Fruit fly (Drosophila melanogaster) whole organism, wandering third instar larva: ENCODE measurements around the gene kra.

Experiments
- CG32264 ChIP-seq: fragments of 200-800 bp; sonication (Bioruptor generic); optimal IDR thresholded peaks from 2 replicates; lab custom pipeline; 2016; ENCODE audit warnings: missing biosample characterization, missing genetic modification characterization
- CG9705 ChIP-seq: fragments of 200-800 bp; sonication (Bioruptor generic); optimal IDR thresholded peaks from 2 replicates; lab custom pipeline; 2018; ENCODE audit warnings: missing biosample characterization, mild to moderate bottlenecking, missing genetic modification characterization
- CrebA ChIP-seq: fragments of 200-800 bp; sonication (Bioruptor generic); optimal IDR thresholded peaks from 2 replicates; lab custom pipeline; 2016; ENCODE audit warnings: missing biosample characterization, mild to moderate bottlenecking, missing genetic modification characterization, borderline replicate concordance
- Dif ChIP-seq: fragments of 200-275, 200-300 bp; sonication (Bioruptor generic); optimal IDR thresholded peaks from 2 replicates; lab custom pipeline; 2018; ENCODE audit warnings: missing biosample characterization, missing genetic modification characterization; ENCODE audit not compliant: partially characterized antibody
- HLH106 ChIP-seq: fragments of 200-800 bp; optimal IDR thresholded peaks from 3 replicates; lab custom pipeline; 2019; ENCODE audit warnings: missing biosample characterization, mild to moderate bottlenecking, missing genetic modification characterization, moderate library complexity
- Hnf4 ChIP-seq: fragments of 200-800 bp; sonication (Bioruptor generic); optimal IDR thresholded peaks from 2 replicates; lab custom pipeline; 2016; ENCODE audit warnings: missing biosample characterization, mild to moderate bottlenecking, missing genetic modification characterization
- Hr78 ChIP-seq: fragments of >200 bp; optimal IDR thresholded peaks from 2 replicates; lab custom pipeline; 2017; ENCODE audit warnings: missing biosample characterization, missing genetic modification characterization
- Hr83 ChIP-seq: fragments of 200-300 bp; sonication (Bioruptor generic); optimal IDR thresholded peaks from 2 replicates; lab custom pipeline; 2016; ENCODE audit warnings: missing biosample characterization, mild to moderate bottlenecking, missing genetic modification characterization, moderate library complexity; ENCODE audit not compliant: poor library complexity, severe bottlenecking
- N ChIP-seq: fragments of >200 bp; optimal IDR thresholded peaks from 2 replicates; lab custom pipeline; 2018; ENCODE audit warnings: missing biosample characterization, missing external identifiers, missing genetic modification characterization
- OdsH ChIP-seq: fragments of 200-800 bp; sonication (Bioruptor generic); optimal IDR thresholded peaks from 2 replicates; lab custom pipeline; 2016; ENCODE audit warnings: missing biosample characterization, mild to moderate bottlenecking, missing genetic modification characterization
- Rel ChIP-seq, 2 experiments: fragments of 200-800 bp; sonication (Bioruptor generic) in 1 of 2; optimal IDR thresholded peaks; 2 replicates in 1 of 2; 3 replicates in 1 of 2; lab custom pipeline; 2016 to 2019; ENCODE audit warnings: mild to moderate bottlenecking in 2 of 2, missing biosample characterization in 2 of 2, missing genetic modification characterization in 2 of 2, moderate library complexity in 1 of 2
- Sp1 ChIP-seq: fragments of 200-800 bp; sonication (Bioruptor generic); optimal IDR thresholded peaks from 3 replicates; lab custom pipeline; 2019; ENCODE audit warnings: missing biosample characterization, mild to moderate bottlenecking, missing genetic modification characterization, moderate library complexity
- Vsx2 ChIP-seq: fragments of 200-300, 225-300 bp; sonication (Bioruptor generic); optimal IDR thresholded peaks from 2 replicates; lab custom pipeline; 2018; ENCODE audit warnings: missing biosample characterization, missing genetic modification characterization; ENCODE audit not compliant: partially characterized antibody
- br ChIP-seq: fragments of 200-800 bp; sonication (Bioruptor generic); optimal IDR thresholded peaks from 2 replicates; lab custom pipeline; 2016; ENCODE audit warnings: missing biosample characterization, missing genetic modification characterization
- dl ChIP-seq, 2 experiments: fragments of 175-275, 200-275 bp in 1 of 2; fragments of 200-275 bp in 1 of 2; sonication (Bioruptor generic); optimal IDR thresholded peaks; lab custom pipeline; 2018; ENCODE audit warnings: mild to moderate bottlenecking in 2 of 2, missing biosample characterization in 2 of 2, missing genetic modification characterization in 2 of 2, moderate library complexity in 2 of 2; ENCODE audit not compliant: partially characterized antibody in 2 of 2, insufficient read depth in 1 of 2
- dmrt93B ChIP-seq: fragments of 200-800 bp; sonication (Bioruptor generic); optimal IDR thresholded peaks from 2 replicates; lab custom pipeline; 2018; ENCODE audit warnings: missing biosample characterization, mild to moderate bottlenecking, missing genetic modification characterization
- dsf ChIP-seq: sonication (Bioruptor generic); optimal IDR thresholded peaks from 2 replicates; lab custom pipeline; 2016; ENCODE audit warnings: missing biosample characterization, missing genetic modification characterization, borderline replicate concordance
- ey ChIP-seq: fragments of 200-800 bp; sonication (Bioruptor generic); optimal IDR thresholded peaks from 2 replicates; lab custom pipeline; 2016; ENCODE audit warnings: missing biosample characterization, missing genetic modification characterization
- foxo ChIP-seq, 2 experiments: fragments of 200-800 bp; sonication (Bioruptor generic); optimal IDR thresholded peaks; 2 replicates in 1 of 2; 3 replicates in 1 of 2; lab custom pipeline; 2016 to 2017; ENCODE audit warnings: missing biosample characterization in 2 of 2, missing genetic modification characterization in 2 of 2
- fru ChIP-seq: fragments of 200-800 bp; sonication (Bioruptor generic); optimal IDR thresholded peaks from 3 replicates; lab custom pipeline; 2016; ENCODE audit warnings: missing biosample characterization, mild to moderate bottlenecking, missing genetic modification characterization
- h ChIP-seq: fragments of 200-800 bp; sonication (Bioruptor generic); optimal IDR thresholded peaks from 3 replicates; lab custom pipeline; 2016; ENCODE audit warnings: missing biosample characterization, mild to moderate bottlenecking, missing genetic modification characterization
- lola ChIP-seq: fragments of >200 bp; optimal IDR thresholded peaks from 2 replicates; lab custom pipeline; 2017; ENCODE audit warnings: missing biosample characterization, missing genetic modification characterization
- rgr ChIP-seq: fragments of 200-800 bp; sonication (Bioruptor generic); optimal IDR thresholded peaks from 3 replicates; lab custom pipeline; 2016; ENCODE audit warnings: missing biosample characterization, mild to moderate bottlenecking, missing genetic modification characterization
- sv ChIP-seq: fragments of 200-800 bp; sonication (Bioruptor generic); optimal IDR thresholded peaks from 3 replicates; lab custom pipeline; 2016; ENCODE audit warnings: missing biosample characterization, missing genetic modification characterization
- usp ChIP-seq: fragments of >200 bp; optimal IDR thresholded peaks from 2 replicates; lab custom pipeline; 2017; ENCODE audit warnings: missing biosample characterization, missing genetic modification characterization
- woc ChIP-seq: sonication (Bioruptor generic); optimal IDR thresholded peaks from 2 replicates; lab custom pipeline; 2016; ENCODE audit warnings: missing biosample characterization, mild to moderate bottlenecking, missing genetic modification characterization

The kra gene

dm6 chr3R:5565623-5566022, 35.3 kb downstream of the kra start (continued):
- no peak for TF ChIP-seq woc (GFP tag; lab: Kevin White, UChicago)
- TF ChIP-seq, all 38 proteins: peak for 14

- no peak for TF ChIP-seq dmrt93B
- no peak for TF ChIP-seq Rel (GFP tag; optimal IDR thresholded peaks at IDR 0.05; lab: Kevin White, UChicago)
- TF ChIP-seq Rel (tag; optimal IDR thresholded peaks at IDR 0.05; lab: Kevin White, UChicago) = peak; percentile 88
- no peak for TF ChIP-seq N (GFP tag; lab: Kevin White, UChicago)
- TF ChIP-seq usp (GFP tag; lab: Kevin White, UChicago) = no peak
- TF ChIP-seq dsf = no peak
These were observed 36.2 kb downstream of the kra start, which contains the start of the genes CG14671 and CG12746 for dm6 chr3R:5564775-5565190. Gene CG14671, minus strand, starts transcription at chr3R:5564815. Gene CG12746, plus strand, starts transcription at chr3R:5564865.

dm6 chr3R:5563420-5563819, 37.5 kb downstream of the kra start, which contains the start of gene Pi4KIIalpha:
Gene Pi4KIIalpha, minus strand, starts transcription at chr3R:5563652.
- no peak for TF ChIP-seq dmrt93B
- TF ChIP-seq Rel (GFP tag; optimal IDR thresholded peaks at IDR 0.05; lab: Kevin White, UChicago) = no peak
- peak; percentile 41 for TF ChIP-seq Rel (tag; optimal IDR thresholded peaks at IDR 0.05; lab: Kevin White, UChicago)

dm6 chr3R:5562956-5563355, 38.0 kb downstream of the kra start:
- TF ChIP-seq Hnf4 = no peak
- TF ChIP-seq, all 38 proteins: peak for 0

dm6 chr3R:5554852-5555251, 46.1 kb downstream of the kra start, which contains the start of gene Snm1:
Gene Snm1, plus strand, starts transcription at chr3R:5555084.
- TF ChIP-seq br (GFP tag; lab: Kevin White, UChicago) (no peak), CrebA (GFP tag; lab: Kevin White, UChicago) (no peak), h (GFP tag; lab: Kevin White, UChicago) (no peak), sv (GFP tag; lab: Kevin White, UChicago) (no peak), Dif (GFP tag; lab: Kevin White, UChicago) (peak; percentile 71), HLH106 (tag; lab: Kevin White, UChicago) (no peak), Vsx2 (GFP tag; lab: Kevin White, UChicago) (peak; percentile 91), Sp1 (GFP tag; lab: Kevin White, UChicago) (no peak)

dm6 chr3R:5554082-5554481, 46.9 kb downstream of the kra start, which contains the start of gene Pcmt:
Gene Pcmt, minus strand, starts transcription at chr3R:5554316.
- TF ChIP-seq CG9705 (GFP tag; lab: Kevin White, UChicago) (no peak), Rel (GFP tag; optimal IDR thresholded peaks at IDR 0.05; lab: Kevin White, UChicago) (no peak), Rel (tag; optimal IDR thresholded peaks at IDR 0.05; lab: Kevin White, UChicago) (no peak), fru (GFP tag; lab: Kevin White, UChicago) (no peak), lola (GFP tag; lab: Kevin White, UChicago) (no peak), Vsx2 (GFP tag; lab: Kevin White, UChicago) (no peak), rgr (no peak), Hr78 (GFP tag; lab: Kevin White, UChicago) (no peak), dsf (no peak), dl (GFP tag; optimal IDR thresholded peaks at IDR 0.05; lab: Kevin White, UChicago; ENCODE audit: insufficient read depth in 1 of 2, partially characterized antibody in 2 of 2) (no peak), OdsH (no peak), Hr83 (GFP tag; lab: Kevin White, UChicago) (no peak), CG32264 (GFP tag; lab: Kevin White, UChicago) (no peak), ey (GFP tag; lab: Kevin White, UChicago) (no peak)
- TF ChIP-seq, all 38 proteins: peak for 0

- TF ChIP-seq Hr78 (GFP tag; lab: Kevin White, UChicago) = no peak
- TF ChIP-seq OdsH = no peak
- TF ChIP-seq fru (GFP tag; lab: Kevin White, UChicago) = no peak
- no peak for TF ChIP-seq foxo (GFP tag; optimal IDR thresholded peaks at IDR 0.05; lab: Kevin White, UChicago)
- no peak for TF ChIP-seq dmrt93B
- TF ChIP-seq CG32264 (GFP tag; lab: Kevin White, UChicago) = no peak
- no peak for TF ChIP-seq dsf
- no peak for TF ChIP-seq Rel (GFP tag; optimal IDR thresholded peaks at IDR 0.05; lab: Kevin White, UChicago)
- TF ChIP-seq Rel (tag; optimal IDR thresholded peaks at IDR 0.05; lab: Kevin White, UChicago) = no peak
- TF ChIP-seq N (GFP tag; lab: Kevin White, UChicago) = no peak
- no peak for TF ChIP-seq Vsx2 (GFP tag; lab: Kevin White, UChicago)
- TF ChIP-seq, all 38 proteins: peak for 0
These were observed 49.3 kb downstream of the kra start for dm6 chr3R:5551593-5551992.
